Worm (Caenorhabditis elegans) whole organism, L4 larva: ENCODE data around the gene B0524.5.

Source experiments
- F37D6.2 ChIP-seq: sonication (generic microtip); optimal IDR thresholded peaks from 2 replicates; lab custom pipeline; 2016; ENCODE audit warnings: mild to moderate bottlenecking, missing genetic modification characterization, missing compliant biosample characterization
- F44E2.7 ChIP-seq: fragments of 200-800 bp; sonication (Bioruptor generic); IDR thresholded peaks from 2 replicates; pipeline ENCODE4 v2.1.2; 2022; ENCODE audit warnings: missing genetic modification characterization, missing compliant biosample characterization
- F49E8.2 ChIP-seq: sonication (generic microtip); optimal IDR thresholded peaks from 2 replicates; lab custom pipeline; 2016; ENCODE audit warnings: missing compliant biosample characterization, mild to moderate bottlenecking, missing genetic modification characterization, borderline replicate concordance
- Y105C5A.15 ChIP-seq: fragments of 200-800 bp; sonication (Bioruptor generic); IDR thresholded peaks from 2 replicates; pipeline ENCODE4 v1.3.6; 2022; ENCODE audit warnings: missing genetic modification characterization, missing compliant biosample characterization
- ZK546.5 ChIP-seq, 2 experiments: sonication (generic microtip); optimal IDR thresholded peaks; 2 replicates each; lab custom pipeline; 2017; ENCODE audit warnings: missing biosample characterization in 2 of 2, missing genetic modification characterization in 2 of 2
- aha-1 ChIP-seq: fragments of 150-350 bp; peaks from one replicate; lab custom pipeline; 2014; ENCODE audit warnings: missing biosample characterization, missing genetic modification characterization
- aly-2 ChIP-seq: sonication (generic microtip); optimal IDR thresholded peaks from 2 replicates; lab custom pipeline; 2018; ENCODE audit warnings: missing biosample characterization, missing genetic modification characterization
- ama-1 ChIP-seq: fragments of 150-350 bp; optimal IDR thresholded peaks from 2 replicates; lab custom pipeline; 2014; ENCODE audit warnings: inconsistent platforms, mixed read lengths
- arid-1 ChIP-seq: fragments of 200-800 bp; sonication (Bioruptor generic); conservative IDR thresholded peaks from 2 replicates; pipeline ENCODE4 v1.3.6; 2022; ENCODE audit warnings: missing genetic modification reagents, missing genetic modification characterization, missing compliant biosample characterization
- ceh-20 ChIP-seq: fragments of 200-800 bp; sonication (Bioruptor generic); IDR thresholded peaks from 2 replicates; pipeline ENCODE4 v1.3.6; 2022; ENCODE audit warnings: missing genetic modification reagents, missing genetic modification characterization, missing compliant biosample characterization
- cey-2 ChIP-seq: sonication (generic microtip); optimal IDR thresholded peaks from 3 replicates; lab custom pipeline; 2017; ENCODE audit warnings: missing genetic modification characterization, mild to moderate bottlenecking, missing compliant biosample characterization, antibody characterized with exemption, borderline replicate concordance; ENCODE audit not compliant: insufficient read depth
- ctbp-1 ChIP-seq: fragments of 200-800 bp; sonication (Bioruptor generic); IDR thresholded peaks from 2 replicates; pipeline ENCODE4 v1.3.6; 2022; ENCODE audit warnings: missing genetic modification reagents, missing genetic modification characterization, missing compliant biosample characterization
- daf-12 ChIP-seq: fragments of 150-350 bp; optimal IDR thresholded peaks from 2 replicates; lab custom pipeline; 2014; ENCODE audit warnings: missing biosample characterization, missing genetic modification reagents, missing genetic modification characterization
- daf-19 ChIP-seq: fragments of 200-800 bp; sonication (Bioruptor generic); conservative IDR thresholded peaks from 2 replicates; pipeline ENCODE4 v1.3.6; 2022; ENCODE audit warnings: missing genetic modification characterization, missing compliant biosample characterization
- dmd-6 ChIP-seq: fragments of 200-800 bp; sonication (Bioruptor generic); IDR thresholded peaks from 2 replicates; pipeline ENCODE4 v1.3.6; 2022; ENCODE audit warnings: missing genetic modification reagents, missing genetic modification characterization, missing compliant biosample characterization
- dmd-8 ChIP-seq: fragments of 200-800 bp; sonication (Bioruptor generic); IDR thresholded peaks from 2 replicates; pipeline ENCODE4 v1.3.6; 2022; ENCODE audit warnings: missing genetic modification characterization, missing compliant biosample characterization
- dmd-9 ChIP-seq: fragments of 200-800 bp; sonication (Bioruptor generic); IDR thresholded peaks from 2 replicates; pipeline ENCODE4 v1.3.6; 2022; ENCODE audit warnings: missing genetic modification reagents, missing genetic modification characterization, missing compliant biosample characterization
- dpl-1 ChIP-seq: fragments of 150-350 bp; optimal IDR thresholded peaks from 2 replicates; lab custom pipeline; 2014; ENCODE audit warnings: missing biosample characterization, missing genetic modification reagents, missing genetic modification characterization
- egl-43 ChIP-seq: fragments of 200-800 bp; sonication (Bioruptor generic); IDR thresholded peaks from 2 replicates; pipeline ENCODE4 v1.3.6; 2022; ENCODE audit warnings: missing genetic modification reagents, missing genetic modification characterization, missing compliant biosample characterization
- fkh-10 ChIP-seq: fragments of 150-350 bp; optimal IDR thresholded peaks from 2 replicates; lab custom pipeline; 2014; ENCODE audit warnings: missing biosample characterization, missing genetic modification reagents, missing genetic modification characterization
- gei-8 ChIP-seq: fragments of 200-800 bp; sonication (Bioruptor generic); optimal IDR thresholded peaks from 2 replicates; lab custom pipeline; 2018; ENCODE audit warnings: mild to moderate bottlenecking, missing genetic modification characterization, missing compliant biosample characterization
- hif-1 ChIP-seq, 2 experiments: sonication (generic microtip); optimal IDR thresholded peaks; 2 replicates each; lab custom pipeline; 2016 to 2017; ENCODE audit warnings: missing compliant biosample characterization in 2 of 2, missing genetic modification characterization in 2 of 2, missing genetic modification reagents in 2 of 2, missing genotype in 2 of 2, mild to moderate bottlenecking in 1 of 2
- hlh-11 ChIP-seq: fragments of 200-800 bp; sonication (Bioruptor generic); optimal IDR thresholded peaks from 2 replicates; lab custom pipeline; 2018; ENCODE audit warnings: mild to moderate bottlenecking, missing genetic modification characterization, missing compliant biosample characterization
- hlh-30 ChIP-seq: sonication (generic microtip); optimal IDR thresholded peaks from 2 replicates; lab custom pipeline; 2017; ENCODE audit warnings: antibody characterized with exemption, mild to moderate bottlenecking, missing genetic modification characterization, missing compliant biosample characterization; ENCODE audit not compliant: insufficient read depth
- jun-1 ChIP-seq: fragments of 150-350 bp; optimal IDR thresholded peaks from 2 replicates; lab custom pipeline; 2014; ENCODE audit warnings: missing biosample characterization, missing genetic modification reagents, missing genetic modification characterization
- lin-1 ChIP-seq: fragments of 200-800 bp; sonication (Bioruptor generic); IDR thresholded peaks from 2 replicates; pipeline ENCODE4 v1.3.6; 2022; ENCODE audit warnings: missing genetic modification reagents, missing genetic modification characterization, missing compliant biosample characterization
- lin-15B ChIP-seq: fragments of 150-350 bp; sonication (generic microtip); optimal IDR thresholded peaks from 3 replicates; lab custom pipeline; 2014; ENCODE audit warnings: missing biosample characterization, missing genetic modification characterization
- lin-29 ChIP-seq: fragments of 200-800 bp; sonication (Bioruptor generic); IDR thresholded peaks from 2 replicates; pipeline ENCODE4 v1.3.6; 2022; ENCODE audit warnings: missing genetic modification reagents, missing genetic modification characterization, missing compliant biosample characterization
- madf-5 ChIP-seq, 2 experiments: fragments of 200-800 bp; sonication (Bioruptor generic); IDR thresholded peaks; 2 replicates each; pipeline ENCODE4 v1.3.6; 2022; ENCODE audit warnings: missing compliant biosample characterization in 2 of 2, missing genetic modification characterization in 2 of 2
- mep-1 ChIP-seq: fragments of 150-350 bp; sonication (generic microtip); optimal IDR thresholded peaks from 3 replicates; lab custom pipeline; 2014; ENCODE audit warnings: missing biosample characterization, missing genetic modification characterization
- nhr-10 ChIP-seq: fragments of 150-350 bp; optimal IDR thresholded peaks from 2 replicates; lab custom pipeline; 2014; ENCODE audit warnings: missing biosample characterization, missing genetic modification characterization
- nhr-11 ChIP-seq: fragments of 150-350 bp; optimal IDR thresholded peaks from 2 replicates; lab custom pipeline; 2014; ENCODE audit warnings: missing biosample characterization, missing genetic modification characterization
- nhr-28 ChIP-seq: fragments of 150-350 bp; optimal IDR thresholded peaks from 2 replicates; lab custom pipeline; 2014; ENCODE audit warnings: missing biosample characterization, missing genetic modification characterization
- nhr-41 ChIP-seq: fragments of 200-800 bp; sonication (Bioruptor generic); IDR thresholded peaks from 2 replicates; pipeline ENCODE4 v1.3.6; 2022; ENCODE audit warnings: missing genetic modification reagents, missing genetic modification characterization, missing compliant biosample characterization
- nhr-42 ChIP-seq: fragments of 200-800 bp; sonication (Bioruptor generic); IDR thresholded peaks from 2 replicates; pipeline ENCODE4 v1.3.6; 2022; ENCODE audit warnings: missing genetic modification characterization, missing compliant biosample characterization
- nhr-48 ChIP-seq: sonication (generic microtip); optimal IDR thresholded peaks from 2 replicates; lab custom pipeline; 2016; ENCODE audit warnings: mild to moderate bottlenecking, missing genetic modification characterization, missing compliant biosample characterization
- nhr-76 ChIP-seq: fragments of 150-350 bp; optimal IDR thresholded peaks from 2 replicates; lab custom pipeline; 2014; ENCODE audit warnings: missing biosample characterization, missing genetic modification characterization
- nhr-77 ChIP-seq: fragments of 150-350 bp; optimal IDR thresholded peaks from 2 replicates; lab custom pipeline; 2014; ENCODE audit warnings: missing biosample characterization, missing genetic modification characterization
- skn-1 ChIP-seq: fragments of 150-350 bp; optimal IDR thresholded peaks from 2 replicates; lab custom pipeline; 2014; ENCODE audit warnings: missing biosample characterization, missing genetic modification characterization
- spr-1 ChIP-seq: sonication (generic microtip); optimal IDR thresholded peaks from 2 replicates; lab custom pipeline; 2016; ENCODE audit warnings: mild to moderate bottlenecking, missing genetic modification characterization, missing compliant biosample characterization
- tag-97 ChIP-seq: fragments of 200-800 bp; sonication (Bioruptor generic); IDR thresholded peaks from 2 replicates; pipeline ENCODE4 v1.3.6; 2022; ENCODE audit warnings: missing genetic modification characterization, missing compliant biosample characterization
- unc-39 ChIP-seq: sonication (generic microtip); optimal IDR thresholded peaks from 2 replicates; lab custom pipeline; 2017; ENCODE audit warnings: missing biosample characterization, missing genetic modification characterization
- zag-1 ChIP-seq: fragments of 150-350 bp; optimal IDR thresholded peaks from 2 replicates; lab custom pipeline; 2014; ENCODE audit warnings: missing biosample characterization, missing genetic modification characterization
- zfp-2 ChIP-seq: sonication (generic microtip); optimal IDR thresholded peaks from 2 replicates; lab custom pipeline; 2016; ENCODE audit warnings: mild to moderate bottlenecking, missing genetic modification characterization, missing compliant biosample characterization
- zfp-3 ChIP-seq: fragments of 200-800 bp; sonication (Bioruptor generic); conservative IDR thresholded peaks from 2 replicates; pipeline ENCODE4 v1.3.6; 2022; ENCODE audit warnings: missing genetic modification reagents, missing genetic modification characterization, missing compliant biosample characterization
- zip-11 ChIP-seq: fragments of 200-800 bp; sonication (Bioruptor generic); IDR thresholded peaks from 2 replicates; pipeline ENCODE4 v1.3.6; 2022; ENCODE audit warnings: missing genetic modification characterization, missing compliant biosample characterization
- ztf-11 ChIP-seq: fragments of 150-350 bp; optimal IDR thresholded peaks from 2 replicates; lab custom pipeline; 2014; ENCODE audit warnings: missing biosample characterization, missing genetic modification characterization
- ztf-7 ChIP-seq: fragments of 150-350 bp; optimal IDR thresholded peaks from 2 replicates; lab custom pipeline; 2014; ENCODE audit warnings: missing biosample characterization, missing genetic modification characterization

The B0524.5 gene

ce11 chrIII:1925048-1925537, 31.4 kb upstream of the B0524.5 start (continued):
- TF ChIP-seq ztf-7 (tag; lab: Kevin White, UChicago) (peak; percentile 58), ZK546.5 (tag; optimal IDR thresholded peaks at IDR 0.05; lab: Kevin White, UChicago) (no peak), fkh-10 (GFP tag; lab: Kevin White, UChicago) (peak; percentile 76), ceh-20 (peak; percentile 97), F44E2.7 (GFP tag; lab: Robert Waterston, UW) (no peak), lin-29 (GFP tag; lab: Robert Waterston, UW) (peak; percentile 87), dmd-6 (GFP tag; lab: Robert Waterston, UW) (peak; percentile 100), F37D6.2 (tag; lab: Kevin White, UChicago) (peak; percentile 87), dmd-9 (GFP tag; lab: Robert Waterston, UW) (0 out of 2 replicates have a peak, but pooled peaks have one; percentile 56), nhr-41 (GFP tag; lab: Robert Waterston, UW) (peak; percentile 65; the same call in 1 of the 2 replicates), zfp-2 (tag; lab: Kevin White, UChicago) (peak; percentile 61), egl-43 (GFP tag; lab: Robert Waterston, UW) (peak; percentile 85), nhr-48 (peak; percentile 99), gei-8 (GFP tag; lab: Kevin White, UChicago) (peak; percentile 99), hlh-11 (peak; percentile 100), lin-1 (GFP tag; lab: Robert Waterston, UW) (peak; percentile 94), hlh-30 (tag; lab: Kevin White, UChicago) (peak; percentile 99), cey-2 (tag; lab: Kevin White, UChicago) (peak; percentile 95), spr-1 (tag; lab: Kevin White, UChicago) (peak; percentile 90)

ce11 chrIII:1923419-1924318, 30.0 kb upstream of the B0524.5 start:
- peak; percentile 69 for TF ChIP-seq nhr-10 (tag; lab: Kevin White, UChicago)
- peak; percentile 56 for TF ChIP-seq dpl-1 (GFP tag; lab: Kevin White, UChicago)
- TF ChIP-seq zag-1 (tag; lab: Kevin White, UChicago): peak; percentile 38
- TF ChIP-seq Y105C5A.15 (GFP tag; lab: Robert Waterston, UW): no peak
- TF ChIP-seq nhr-77 (tag; lab: Kevin White, UChicago): no peak
- no peak for TF ChIP-seq lin-15B (tag; lab: Kevin White, UChicago)
- TF ChIP-seq jun-1 (tag; lab: Kevin White, UChicago): peak; percentile 40
- TF ChIP-seq aly-2 (tag; lab: Kevin White, UChicago): no peak
- no peak for TF ChIP-seq zfp-3 (GFP tag; lab: Robert Waterston, UW)
- no peak for TF ChIP-seq ztf-7 (tag; lab: Kevin White, UChicago)
- TF ChIP-seq nhr-42 (GFP tag; lab: Robert Waterston, UW): 0 out of 2 replicates have a peak, but pooled peaks have one; percentile 49
- TF ChIP-seq ama-1 (lab: Kevin White, UChicago): no peak
- TF ChIP-seq daf-12 (tag; lab: Kevin White, UChicago): no peak
- TF ChIP-seq ztf-11 (tag; lab: Kevin White, UChicago): no peak
- TF ChIP-seq nhr-28 (tag; lab: Kevin White, UChicago): peak; percentile 81
- TF ChIP-seq skn-1 (tag; lab: Kevin White, UChicago): no peak
- TF ChIP-seq mep-1: peak; percentile 86
- no peak for TF ChIP-seq F49E8.2 (tag; lab: Kevin White, UChicago)
- peak; percentile 94 for TF ChIP-seq ctbp-1 (GFP tag; lab: Robert Waterston, UW)
- no peak for TF ChIP-seq nhr-76 (tag; lab: Kevin White, UChicago)
- no peak for TF ChIP-seq F44E2.7 (GFP tag; lab: Robert Waterston, UW)
- TF ChIP-seq daf-19 (GFP tag; lab: Robert Waterston, UW): no peak
- peak; percentile 98 for TF ChIP-seq gei-8 (GFP tag; lab: Kevin White, UChicago)
- peak; percentile 98 for TF ChIP-seq ceh-20
- no peak for TF ChIP-seq zip-11 (GFP tag; lab: Robert Waterston, UW)
- peak; percentile 71 for TF ChIP-seq nhr-11
- TF ChIP-seq tag-97 (GFP tag; lab: Robert Waterston, UW): no peak
- peak; percentile 99 for TF ChIP-seq aha-1 (tag; lab: Kevin White, UChicago)
- TF ChIP-seq dmd-8 (GFP tag; lab: Robert Waterston, UW): no peak
- TF ChIP-seq hif-1 (tag; optimal IDR thresholded peaks at IDR 0.05; lab: Kevin White, UChicago): peak in 1 of 2 experiments; percentile 52
- no peak for TF ChIP-seq madf-5 (GFP tag; IDR thresholded peaks at IDR 0.05; lab: Robert Waterston, UW)
- peak; percentile 47; the same call in 1 of the 2 replicates for TF ChIP-seq arid-1 (GFP tag; lab: Robert Waterston, UW)
- no peak for TF ChIP-seq unc-39 (tag; lab: Kevin White, UChicago)
